Fruit fly (Drosophila melanogaster) Kc167 (cell line): ENCODE measurements around the gene Spn77Ba.

ENCODE experiments used
- Sin3A ChIP-seq: fragments of >200 bp; optimal IDR thresholded peaks from 2 replicates; lab custom pipeline; 2018; ENCODE audit warnings: missing external identifiers
- h ChIP-seq: fragments of >200 bp; optimal IDR thresholded peaks from 3 replicates; lab custom pipeline; 2018; ENCODE audit warnings: missing external identifiers
- insv ChIP-seq: fragments of >200 bp; optimal IDR thresholded peaks from 3 replicates; lab custom pipeline; 2018; ENCODE audit warnings: missing external identifiers

dm6 chr3L:20295095-20295494 lies 21.9 kb upstream of the Spn77Ba start, which contains the start of gene gogo:
- TF ChIP-seq h (lab: Kevin White, UChicago) (no peak), Sin3A (lab: Kevin White, UChicago) (no peak), insv (lab: Kevin White, UChicago) (no peak)
